Fruit fly (Drosophila melanogaster) whole organism, embryonic: Measurements from ENCODE around the gene dpr14.
A peak's percentile ranks its signal among the peaks of the same experiment; 100 is the strongest.

Experiments
- CG10462 ChIP-seq: fragments of 200-800 bp; sonication (Bioruptor generic); optimal IDR thresholded peaks from 2 replicates; lab custom pipeline; 2016; ENCODE audit warnings: missing biosample characterization, missing genetic modification characterization
- CG11695 ChIP-seq: fragments of 200-800 bp; sonication (Bioruptor generic); IDR thresholded peaks from 3 replicates; pipeline ENCODE4 v1.3.6; 2022; ENCODE audit warnings: missing biosample characterization, missing genetic modification characterization
- CG13894 ChIP-seq: fragments of 200-800 bp; sonication (Bioruptor generic); optimal IDR thresholded peaks from 3 replicates; lab custom pipeline; 2018; ENCODE audit warnings: missing biosample characterization, mild to moderate bottlenecking, missing genetic modification characterization, moderate library complexity
- CG14050 ChIP-seq: fragments of 200-800 bp; sonication (Bioruptor generic); IDR thresholded peaks from 3 replicates; pipeline ENCODE4 v1.3.6; 2022; ENCODE audit warnings: missing biosample characterization, missing genetic modification characterization
- CG14441 ChIP-seq: fragments of 200-800 bp; sonication (Bioruptor generic); IDR thresholded peaks from 2 replicates; pipeline ENCODE4 v1.3.6; 2022; ENCODE audit warnings: missing biosample characterization, missing genetic modification characterization
- CG16779 ChIP-seq: fragments of 200-800 bp; sonication (Bioruptor generic); IDR thresholded peaks from 2 replicates; pipeline ENCODE4 v1.3.6; 2022; ENCODE audit warnings: missing biosample characterization, missing genetic modification characterization
- CG16863 ChIP-seq: fragments of 200-800 bp; sonication (Bioruptor generic); optimal IDR thresholded peaks from 3 replicates; lab custom pipeline; 2016; ENCODE audit warnings: missing biosample characterization, missing genetic modification characterization
- CG17802 ChIP-seq: fragments of 200-800 bp; sonication (Bioruptor generic); optimal IDR thresholded peaks from 2 replicates; lab custom pipeline; 2018; ENCODE audit warnings: missing biosample characterization, mild to moderate bottlenecking, missing genetic modification characterization, moderate library complexity
- CG17829 ChIP-seq: fragments of 200-800 bp; optimal IDR thresholded peaks from 2 replicates; lab custom pipeline; 2019; ENCODE audit warnings: missing biosample characterization, mild to moderate bottlenecking, missing genetic modification characterization, moderate library complexity
- CG1792 ChIP-seq: fragments of 200-800 bp; sonication (Bioruptor generic); optimal IDR thresholded peaks from 2 replicates; lab custom pipeline; 2016; ENCODE audit warnings: missing biosample characterization, missing genetic modification characterization
- CG2202 ChIP-seq: fragments of 200-800 bp; sonication (Bioruptor generic); optimal IDR thresholded peaks from 2 replicates; lab custom pipeline; 2018; ENCODE audit warnings: missing biosample characterization, mild to moderate bottlenecking, missing genetic modification characterization
- CG30403 ChIP-seq: fragments of 200-800 bp; sonication (Bioruptor generic); optimal IDR thresholded peaks from 3 replicates; lab custom pipeline; 2016; ENCODE audit warnings: missing biosample characterization, missing genetic modification characterization
- CG42726 ChIP-seq: fragments of 200-800 bp; sonication (Bioruptor generic); IDR thresholded peaks from 2 replicates; pipeline ENCODE4 v1.3.6; 2022; ENCODE audit warnings: missing biosample characterization, missing genetic modification characterization; ENCODE audit not compliant: partially characterized antibody
- CG4854 ChIP-seq: fragments of 200-800 bp; sonication (Bioruptor generic); optimal IDR thresholded peaks from 2 replicates; lab custom pipeline; 2016; ENCODE audit warnings: missing biosample characterization, missing genetic modification characterization, inconsistent platforms
- CG6254 ChIP-seq: fragments of 200-800 bp; sonication (Bioruptor generic); optimal IDR thresholded peaks from 3 replicates; lab custom pipeline; 2017; ENCODE audit warnings: mild to moderate bottlenecking, missing biosample characterization, missing genetic modification reagents, missing genetic modification characterization
- CG6272 ChIP-seq: fragments of 200-800 bp; sonication (Bioruptor generic); IDR thresholded peaks from 2 replicates; pipeline ENCODE4 v1.3.6; 2022; ENCODE audit warnings: missing biosample characterization, missing genetic modification characterization
- CG8388 ChIP-seq: fragments of 200-800 bp; sonication (Bioruptor generic); optimal IDR thresholded peaks from 2 replicates; lab custom pipeline; 2019; ENCODE audit warnings: missing biosample characterization, mild to moderate bottlenecking, missing genetic modification characterization, moderate library complexity
- CG8478 ChIP-seq: fragments of >200 bp; optimal IDR thresholded peaks from 2 replicates; lab custom pipeline; 2018
- CG8765 ChIP-seq: fragments of 200-800 bp; sonication (Bioruptor generic); IDR thresholded peaks from 2 replicates; pipeline ENCODE4 v1.3.6; 2022; ENCODE audit warnings: missing biosample characterization, missing genetic modification characterization
- D19A ChIP-seq: fragments of 200-800 bp; optimal IDR thresholded peaks from 3 replicates; lab custom pipeline; 2019; ENCODE audit warnings: missing biosample characterization, mild to moderate bottlenecking, missing genetic modification characterization, moderate library complexity
- Ets65A ChIP-seq: fragments of 200-800 bp; sonication (Bioruptor generic); peaks from one replicate; lab custom pipeline; 2016; ENCODE audit warnings: missing biosample characterization, missing genetic modification characterization
- Fer1 ChIP-seq: fragments of 200-800 bp; sonication (Bioruptor generic); optimal IDR thresholded peaks from 2 replicates; lab custom pipeline; 2017; ENCODE audit warnings: missing biosample characterization, mild to moderate bottlenecking, missing genetic modification characterization
- Hey ChIP-seq: fragments of 200-800 bp; sonication (Bioruptor generic); optimal IDR thresholded peaks from 3 replicates; lab custom pipeline; 2018; ENCODE audit warnings: missing biosample characterization, mild to moderate bottlenecking, missing genetic modification characterization
- Jarid2 ChIP-seq: fragments of 200-800 bp; sonication (Bioruptor generic); optimal IDR thresholded peaks from 3 replicates; lab custom pipeline; 2017; ENCODE audit warnings: mild to moderate bottlenecking, missing biosample characterization, missing genetic modification reagents, missing genetic modification characterization
- MBD-R2 ChIP-seq: fragments of 200-800 bp; sonication (Bioruptor generic); IDR thresholded peaks from 2 replicates; pipeline ENCODE4 v1.3.6; 2022; ENCODE audit warnings: missing biosample characterization, missing genetic modification characterization
- Meics ChIP-seq: fragments of 200-800 bp; sonication (Bioruptor generic); optimal IDR thresholded peaks from 2 replicates; lab custom pipeline; 2017; ENCODE audit warnings: missing biosample characterization, mild to moderate bottlenecking, missing genetic modification characterization
- Oaz ChIP-seq: fragments of 200-800 bp; sonication (Bioruptor generic); IDR thresholded peaks from 2 replicates; pipeline ENCODE4 v1.3.6; 2022; ENCODE audit warnings: missing biosample characterization, missing genetic modification characterization
- Oli ChIP-seq: fragments of 200-800 bp; sonication (Bioruptor generic); optimal IDR thresholded peaks from 2 replicates; lab custom pipeline; 2018; ENCODE audit warnings: missing biosample characterization, mild to moderate bottlenecking, missing genetic modification characterization, moderate library complexity
- Opbp ChIP-seq: fragments of 200-800 bp; sonication (Bioruptor generic); IDR thresholded peaks from 3 replicates; pipeline ENCODE4 v1.3.6; 2022; ENCODE audit warnings: missing biosample characterization, missing genetic modification characterization; ENCODE audit not compliant: partially characterized antibody
- Taf1 ChIP-seq: fragments of 200-800 bp; sonication (Bioruptor generic); IDR thresholded peaks from 2 replicates; pipeline ENCODE4 v1.3.6; 2022; ENCODE audit warnings: missing biosample characterization, missing genetic modification characterization
- Tbp ChIP-seq: fragments of >200 bp; optimal IDR thresholded peaks from 2 replicates; lab custom pipeline; 2018; ENCODE audit warnings: missing biosample characterization, missing genetic modification characterization
- YL-1 ChIP-seq: fragments of 200-800 bp; sonication (Bioruptor generic); optimal IDR thresholded peaks from 3 replicates; lab custom pipeline; 2017; ENCODE audit warnings: missing biosample characterization, mild to moderate bottlenecking, missing genetic modification characterization
- ab ChIP-seq: fragments of 200-800 bp; sonication (Bioruptor generic); optimal IDR thresholded peaks from 2 replicates; lab custom pipeline; 2016; ENCODE audit warnings: missing biosample characterization, missing genetic modification characterization
- ap ChIP-seq: fragments of 200-800 bp; sonication (Bioruptor generic); IDR thresholded peaks from 2 replicates; pipeline ENCODE4 v1.3.6; 2022; ENCODE audit warnings: missing biosample characterization, missing genetic modification characterization
- br ChIP-seq: fragments of >200 bp; optimal IDR thresholded peaks from 2 replicates; lab custom pipeline; 2017
- cg ChIP-seq: fragments of 200-800 bp; sonication (Bioruptor generic); optimal IDR thresholded peaks from 3 replicates; lab custom pipeline; 2019; ENCODE audit warnings: missing biosample characterization, mild to moderate bottlenecking, missing genetic modification characterization, moderate library complexity
- cwo ChIP-seq: fragments of 200-800 bp; sonication (Bioruptor generic); optimal IDR thresholded peaks from 3 replicates; lab custom pipeline; 2017; ENCODE audit warnings: missing biosample characterization, missing genetic modification characterization, mild to moderate bottlenecking, moderate library complexity, missing genetic modification reagents
- dmrt11E ChIP-seq: fragments of 200-800 bp; sonication (Bioruptor generic); optimal IDR thresholded peaks from 3 replicates; lab custom pipeline; 2018; ENCODE audit warnings: missing biosample characterization, mild to moderate bottlenecking, missing genetic modification characterization, moderate library complexity
- eve ChIP-seq, 2 experiments: fragments of >200 bp; optimal IDR thresholded peaks; 2 replicates each; lab custom pipeline; 2017; ENCODE audit warnings: missing biosample characterization in 2 of 2, missing genetic modification characterization in 2 of 2
- fru ChIP-seq: fragments of >200 bp; optimal IDR thresholded peaks from 2 replicates; lab custom pipeline; 2017
- gce ChIP-seq: fragments of 200-800 bp; sonication (Bioruptor generic); IDR thresholded peaks from 3 replicates; pipeline ENCODE4 v1.3.6; 2022; ENCODE audit warnings: missing biosample characterization, missing genetic modification characterization
- insv ChIP-seq, 2 experiments: fragments of 200-800 bp; sonication (Bioruptor generic); optimal IDR thresholded peaks; 3 replicates each; lab custom pipeline; 2016 to 2018; ENCODE audit warnings: missing biosample characterization in 2 of 2, missing genetic modification characterization in 2 of 2
- jing ChIP-seq: fragments of 200-800 bp; sonication (Bioruptor generic); optimal IDR thresholded peaks from 2 replicates; lab custom pipeline; 2018; ENCODE audit warnings: missing biosample characterization, mild to moderate bottlenecking, missing genetic modification characterization
- kay ChIP-seq: fragments of 200-800 bp; sonication (Bioruptor generic); optimal IDR thresholded peaks from 2 replicates; lab custom pipeline; 2016; ENCODE audit warnings: missing biosample characterization, missing genetic modification characterization
- oc ChIP-seq: fragments of 200-800 bp; sonication (Bioruptor generic); optimal IDR thresholded peaks from 2 replicates; lab custom pipeline; 2018; ENCODE audit warnings: missing biosample characterization, mild to moderate bottlenecking, missing genetic modification characterization, moderate library complexity
- odd ChIP-seq: fragments of 200-800 bp; sonication (Bioruptor generic); optimal IDR thresholded peaks from 2 replicates; lab custom pipeline; 2017; ENCODE audit warnings: missing biosample characterization, mild to moderate bottlenecking, missing genetic modification characterization
- phol ChIP-seq: fragments of 200-800 bp; sonication (Bioruptor generic); optimal IDR thresholded peaks from 3 replicates; lab custom pipeline; 2018; ENCODE audit warnings: missing biosample characterization, mild to moderate bottlenecking, missing genetic modification characterization, moderate library complexity
- pnt ChIP-seq: fragments of 200-800 bp; sonication (Bioruptor generic); optimal IDR thresholded peaks from 3 replicates; lab custom pipeline; 2016; ENCODE audit warnings: missing biosample characterization, missing genetic modification characterization
- sna ChIP-seq: fragments of 200-800 bp; sonication (Bioruptor generic); IDR thresholded peaks from 2 replicates; pipeline ENCODE4 v1.3.6; 2022; ENCODE audit warnings: missing biosample characterization, missing genetic modification characterization; ENCODE audit not compliant: partially characterized antibody
- tin ChIP-seq: fragments of 200-800 bp; sonication (Bioruptor generic); optimal IDR thresholded peaks from 3 replicates; lab custom pipeline; 2016; ENCODE audit warnings: missing biosample characterization, missing genetic modification characterization

dpr14 gene

dm6 chrX:7908239-7909068 is at the start of gene dpr14, which contains the start of gene spidey (continued):
- TF ChIP-seq CG10462 (peak; percentile 62), CG8765 (GFP tag; lab: Robert Waterston, UW) (peak; percentile 71), Fer1 (GFP tag; lab: Kevin White, UChicago) (peak; percentile 95), fru (lab: Kevin White, UChicago) (no peak), tin (GFP tag; lab: Kevin White, UChicago) (peak; percentile 86), CG17802 (tag; lab: Kevin White, UChicago) (peak; percentile 66), CG8478 (lab: Kevin White, UChicago) (peak; percentile 36), pnt (peak; percentile 73), phol (tag; lab: Kevin White, UChicago) (peak; percentile 86), CG16779 (GFP tag; lab: Robert Waterston, UW) (peak; percentile 81), jing (GFP tag; lab: Kevin White, UChicago) (no peak), oc (peak; percentile 86), CG11695 (GFP tag; lab: Robert Waterston, UW) (peak; percentile 90), CG6254 (GFP tag; lab: Kevin White, UChicago) (peak; percentile 79), CG13894 (tag; lab: Kevin White, UChicago) (peak; percentile 93), CG4854 (peak; percentile 83), Opbp (GFP tag; lab: Robert Waterston, UW) (0 out of 3 replicates have a peak, but pooled peaks have one; percentile 7), CG14441 (peak; percentile 86), Ets65A (GFP tag; lab: Kevin White, UChicago) (peak; percentile 97), Meics (peak; percentile 94), CG6272 (peak; percentile 79), CG17829 (tag; lab: Kevin White, UChicago) (peak; percentile 90), CG2202 (tag; lab: Kevin White, UChicago) (peak; percentile 75), MBD-R2 (peak; percentile 80; the same call in 1 of the 2 replicates), gce (GFP tag; lab: Robert Waterston, UW) (peak; percentile 75; the same call in 1 of the 3 replicates), Tbp (GFP tag; lab: Kevin White, UChicago) (no peak), Taf1 (GFP tag; lab: Robert Waterston, UW) (peak; percentile 89), D19A (peak; percentile 89), CG30403 (GFP tag; lab: Kevin White, UChicago) (peak; percentile 88), Hey (tag; lab: Kevin White, UChicago) (peak; percentile 67), Oaz (GFP tag; lab: Robert Waterston, UW) (peak; percentile 86), CG16863 (GFP tag; lab: Kevin White, UChicago) (peak; percentile 88), sna (peak; percentile 35; the same call in 1 of the 2 replicates), cg (GFP tag; lab: Kevin White, UChicago) (peak; percentile 94), Oli (peak; percentile 92), dmrt11E (tag; lab: Kevin White, UChicago) (peak; percentile 73), CG42726 (GFP tag; lab: Robert Waterston, UW) (no peak), kay (peak; percentile 71), insv (GFP tag; optimal IDR thresholded peaks at IDR 0.05; lab: Kevin White, UChicago) (peak in 1 of 2 experiments; percentile 62), CG14050 (GFP tag; lab: Robert Waterston, UW) (peak; percentile 81), eve (GFP tag; optimal IDR thresholded peaks at IDR 0.05; lab: Kevin White, UChicago) (no peak), cwo (peak; percentile 87), YL-1 (GFP tag; lab: Kevin White, UChicago) (peak; percentile 88), odd (GFP tag; lab: Kevin White, UChicago) (peak; percentile 84), ab (GFP tag; lab: Kevin White, UChicago) (peak; percentile 81), Jarid2 (GFP tag; lab: Kevin White, UChicago) (peak; percentile 74), ap (peak; percentile 68), CG8388 (GFP tag; lab: Kevin White, UChicago) (peak; percentile 100), br (lab: Kevin White, UChicago) (no peak), CG1792 (GFP tag; lab: Kevin White, UChicago) (peak; percentile 90)
